Fruit fly (Drosophila melanogaster) whole organism, adult: ENCODE data around the gene Paics.

Experiments
- CG11617 ChIP-seq: fragments of 200-800 bp; sonication (Bioruptor generic); optimal IDR thresholded peaks from 2 replicates; lab custom pipeline; 2017; ENCODE audit warnings: mild to moderate bottlenecking, missing biosample characterization, missing genetic modification reagents, missing genetic modification characterization
- CG12768 ChIP-seq: fragments of 200-800 bp; sonication (Bioruptor generic); optimal IDR thresholded peaks from 2 replicates; lab custom pipeline; 2017; ENCODE audit warnings: missing biosample characterization, missing genetic modification characterization, mild to moderate bottlenecking, moderate library complexity, missing genetic modification reagents
- CG14711 ChIP-seq: fragments of 200-800 bp; sonication (Bioruptor generic); optimal IDR thresholded peaks from 2 replicates; lab custom pipeline; 2018; ENCODE audit warnings: missing biosample characterization, mild to moderate bottlenecking, missing genetic modification characterization, moderate library complexity
- CG1620 ChIP-seq: fragments of 200-800 bp; sonication (Bioruptor generic); optimal IDR thresholded peaks from 2 replicates; lab custom pipeline; 2016; ENCODE audit warnings: missing biosample characterization, missing genetic modification characterization
- CG33017 ChIP-seq: fragments of 200-800 bp; sonication (Bioruptor generic); optimal IDR thresholded peaks from 2 replicates; lab custom pipeline; 2018; ENCODE audit warnings: missing biosample characterization, mild to moderate bottlenecking, missing genetic modification characterization, moderate library complexity
- CG5204 ChIP-seq: fragments of 200-800 bp; sonication (Bioruptor generic); optimal IDR thresholded peaks from 2 replicates; lab custom pipeline; 2016; ENCODE audit warnings: missing biosample characterization, missing genetic modification characterization
- CG7045 ChIP-seq: fragments of 200-800 bp; sonication (Bioruptor generic); optimal IDR thresholded peaks from 2 replicates; lab custom pipeline; 2017; ENCODE audit warnings: missing biosample characterization, mild to moderate bottlenecking, missing genetic modification characterization
- CG7101 ChIP-seq: fragments of 200-800 bp; sonication (Bioruptor generic); optimal IDR thresholded peaks from 2 replicates; lab custom pipeline; 2018; ENCODE audit warnings: missing biosample characterization, mild to moderate bottlenecking, missing genetic modification characterization, moderate library complexity
- Clk ChIP-seq: fragments of 200-800 bp; sonication (Bioruptor generic); optimal IDR thresholded peaks from 2 replicates; lab custom pipeline; 2017; ENCODE audit warnings: missing biosample characterization, missing genetic modification characterization
- Crg-1 ChIP-seq: fragments of 200-800 bp; sonication (Bioruptor generic); optimal IDR thresholded peaks from 2 replicates; lab custom pipeline; 2016; ENCODE audit warnings: missing biosample characterization, missing genetic modification characterization
- Hr96 ChIP-seq: fragments of 200-800 bp; sonication (Bioruptor generic); optimal IDR thresholded peaks from 2 replicates; lab custom pipeline; 2016; ENCODE audit warnings: missing biosample characterization, missing genetic modification characterization
- Mnt ChIP-seq: fragments of 200-800 bp; sonication (Bioruptor generic); optimal IDR thresholded peaks from 2 replicates; lab custom pipeline; 2016; ENCODE audit warnings: missing biosample characterization, mild to moderate bottlenecking, missing genetic modification characterization
- bab1 ChIP-seq: fragments of 200-800 bp; sonication (Bioruptor generic); optimal IDR thresholded peaks from 3 replicates; lab custom pipeline; 2019; ENCODE audit warnings: missing biosample characterization, mild to moderate bottlenecking, missing genetic modification characterization, moderate library complexity
- cic ChIP-seq: fragments of 200-800 bp; sonication (Bioruptor generic); optimal IDR thresholded peaks from 2 replicates; lab custom pipeline; 2017; ENCODE audit warnings: missing biosample characterization, mild to moderate bottlenecking, missing genetic modification characterization, moderate library complexity
- cnc ChIP-seq, 2 experiments: fragments of >200 bp; optimal IDR thresholded peaks; 2 replicates each; lab custom pipeline; 2017
- kay ChIP-seq: fragments of 200-800 bp; sonication (Bioruptor generic); peaks from one replicate; lab custom pipeline; 2016; ENCODE audit warnings: missing biosample characterization, missing genetic modification characterization, borderline replicate concordance
- ovo ChIP-seq: fragments of 200-800 bp; sonication (Bioruptor generic); optimal IDR thresholded peaks from 2 replicates; lab custom pipeline; 2016; ENCODE audit warnings: missing biosample characterization, missing genetic modification characterization
- pad ChIP-seq: fragments of 200-800 bp; sonication (Bioruptor generic); optimal IDR thresholded peaks from 3 replicates; lab custom pipeline; 2017; ENCODE audit warnings: missing biosample characterization, missing genetic modification characterization, mild to moderate bottlenecking, moderate library complexity, missing genetic modification reagents
- tj ChIP-seq: fragments of 200-800 bp; sonication (Bioruptor generic); optimal IDR thresholded peaks from 3 replicates; lab custom pipeline; 2017; ENCODE audit warnings: missing biosample characterization, mild to moderate bottlenecking, missing genetic modification characterization, moderate library complexity
- toe ChIP-seq: fragments of 200-800 bp; sonication (Bioruptor generic); optimal IDR thresholded peaks from 2 replicates; lab custom pipeline; 2016; ENCODE audit warnings: missing biosample characterization, missing genetic modification characterization

Gene Paics

DNA sequence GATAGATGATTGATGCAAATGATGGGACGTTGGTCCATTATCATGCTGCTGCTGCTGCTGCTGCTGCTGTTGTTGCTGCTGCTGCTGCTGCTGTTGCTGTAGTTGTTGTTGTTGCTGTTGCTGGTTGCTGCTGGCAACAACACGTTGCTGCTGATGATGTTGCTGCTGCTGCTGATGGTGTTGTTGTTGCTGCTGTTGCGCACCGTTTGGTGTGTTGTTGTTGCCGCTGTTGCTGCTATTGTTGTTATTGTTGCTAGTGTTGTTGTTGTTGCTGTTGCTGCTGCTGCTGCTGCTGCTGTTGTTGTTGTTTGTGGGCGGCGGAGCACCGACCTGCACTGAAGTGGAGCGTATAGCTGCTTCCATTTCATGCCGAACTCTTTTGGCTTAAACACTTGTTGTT is 29.3 kb downstream of the Paics start:
- no peak for TF ChIP-seq CG14711 (tag; lab: Kevin White, UChicago)
- no peak for TF ChIP-seq Hr96
- no peak for TF ChIP-seq CG11617 (GFP tag; lab: Kevin White, UChicago)
- no peak for TF ChIP-seq bab1
- TF ChIP-seq tj (GFP tag; lab: Kevin White, UChicago): no peak
- no peak for TF ChIP-seq Crg-1
- TF ChIP-seq CG7101 (tag; lab: Kevin White, UChicago): no peak
- TF ChIP-seq kay (GFP tag; lab: Kevin White, UChicago): no peak
- no peak for TF ChIP-seq CG1620 (GFP tag; lab: Kevin White, UChicago)

DNA sequence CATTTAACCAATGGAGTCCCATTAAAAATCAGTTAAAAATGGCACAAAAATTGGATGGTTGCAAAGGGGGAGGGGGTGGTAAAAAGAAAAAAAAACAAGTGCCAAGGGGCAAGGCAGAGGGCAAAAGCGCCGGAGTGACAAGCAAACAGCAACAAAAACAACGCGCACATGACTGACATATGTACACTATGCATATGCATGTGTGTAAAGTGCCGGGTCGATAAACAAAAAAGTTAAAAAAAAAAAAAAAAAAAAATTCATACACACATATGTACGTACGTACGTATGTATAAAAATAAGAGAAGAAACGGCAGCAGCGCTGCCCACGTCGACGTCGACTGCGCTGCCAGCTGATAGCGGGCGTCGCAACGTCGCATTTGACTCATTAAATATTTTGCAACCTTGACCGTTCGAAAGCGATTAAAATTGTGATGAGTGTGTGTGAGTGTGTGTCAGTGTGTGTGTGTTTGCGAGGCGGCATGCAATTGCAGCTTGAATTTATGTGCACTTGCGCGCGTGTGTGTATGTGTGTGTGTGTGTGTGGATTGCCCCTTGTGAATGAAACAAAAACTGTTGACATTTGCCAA is 32.7 kb downstream of the Paics start:
- TF ChIP-seq pad (GFP tag; lab: Kevin White, UChicago): peak; percentile 4
- no peak for TF ChIP-seq ovo (GFP tag; lab: Kevin White, UChicago)
- no peak for TF ChIP-seq CG1620 (GFP tag; lab: Kevin White, UChicago)
- peak; percentile 60 for TF ChIP-seq cic
- TF ChIP-seq kay (GFP tag; lab: Kevin White, UChicago): peak; percentile 65
- peak; percentile 57 for TF ChIP-seq tj (GFP tag; lab: Kevin White, UChicago)
- TF ChIP-seq toe: no peak
- no peak for TF ChIP-seq cnc (optimal IDR thresholded peaks at IDR 0.05; lab: Kevin White, UChicago)

DNA sequence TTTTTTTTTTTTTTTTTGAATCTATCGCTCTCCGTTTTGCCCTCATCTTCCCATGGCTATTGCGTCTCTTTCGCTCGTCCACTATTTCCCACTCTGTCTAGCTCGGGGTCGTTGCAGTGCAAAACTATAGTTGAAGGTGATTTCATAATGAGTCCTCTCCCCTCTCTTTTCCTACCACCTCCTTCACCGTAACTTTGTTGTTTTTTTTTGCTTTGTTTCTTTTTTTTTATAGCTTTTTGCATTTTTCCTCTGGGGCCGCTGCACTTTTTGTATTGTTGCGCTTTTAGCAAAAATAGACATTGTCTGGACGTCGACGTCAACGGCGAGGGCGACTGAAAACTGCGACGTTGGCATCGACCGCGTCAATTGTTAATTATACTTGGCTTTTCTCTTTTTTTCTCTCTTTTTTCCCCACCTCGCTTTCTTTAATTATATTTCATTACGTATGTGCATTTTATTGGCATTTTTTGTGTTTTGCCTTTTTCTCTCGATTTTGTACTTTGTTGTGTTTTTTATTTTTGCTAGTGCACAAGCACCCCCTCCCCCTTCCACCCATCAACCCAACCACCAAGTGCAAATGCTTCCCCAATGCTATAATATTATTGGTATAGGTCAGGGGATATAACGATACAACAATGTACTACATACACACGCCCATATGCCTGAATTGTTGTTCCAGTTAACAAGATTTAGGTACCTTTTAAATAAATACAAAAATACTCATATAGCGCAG is 35.1 kb downstream of the Paics start:
- TF ChIP-seq CG33017 (tag; lab: Kevin White, UChicago): peak; percentile 52
- peak; percentile 65 for TF ChIP-seq CG11617 (GFP tag; lab: Kevin White, UChicago)
- no peak for TF ChIP-seq CG14711 (tag; lab: Kevin White, UChicago)
- no peak for TF ChIP-seq Hr96
- peak; percentile 48 for TF ChIP-seq Crg-1
- TF ChIP-seq CG5204: no peak
- peak; percentile 75 for TF ChIP-seq CG12768 (GFP tag; lab: Kevin White, UChicago)
- TF ChIP-seq CG7101 (tag; lab: Kevin White, UChicago): peak; percentile 22
- TF ChIP-seq ovo (GFP tag; lab: Kevin White, UChicago): peak; percentile 67
- TF ChIP-seq cic: peak; percentile 88
- peak; percentile 45 for TF ChIP-seq Mnt (GFP tag; lab: Kevin White, UChicago)
- peak; percentile 1 for TF ChIP-seq CG1620 (GFP tag; lab: Kevin White, UChicago)
- peak; percentile 65 for TF ChIP-seq CG7045 (GFP tag; lab: Kevin White, UChicago)
- TF ChIP-seq pad (GFP tag; lab: Kevin White, UChicago): peak; percentile 41
- TF ChIP-seq kay (GFP tag; lab: Kevin White, UChicago): peak; percentile 97
- TF ChIP-seq toe: peak; percentile 48
- no peak for TF ChIP-seq cnc (optimal IDR thresholded peaks at IDR 0.05; lab: Kevin White, UChicago)
- TF ChIP-seq Clk: no peak
- peak; percentile 97 for TF ChIP-seq tj (GFP tag; lab: Kevin White, UChicago)
- TF ChIP-seq bab1: no peak

DNA sequence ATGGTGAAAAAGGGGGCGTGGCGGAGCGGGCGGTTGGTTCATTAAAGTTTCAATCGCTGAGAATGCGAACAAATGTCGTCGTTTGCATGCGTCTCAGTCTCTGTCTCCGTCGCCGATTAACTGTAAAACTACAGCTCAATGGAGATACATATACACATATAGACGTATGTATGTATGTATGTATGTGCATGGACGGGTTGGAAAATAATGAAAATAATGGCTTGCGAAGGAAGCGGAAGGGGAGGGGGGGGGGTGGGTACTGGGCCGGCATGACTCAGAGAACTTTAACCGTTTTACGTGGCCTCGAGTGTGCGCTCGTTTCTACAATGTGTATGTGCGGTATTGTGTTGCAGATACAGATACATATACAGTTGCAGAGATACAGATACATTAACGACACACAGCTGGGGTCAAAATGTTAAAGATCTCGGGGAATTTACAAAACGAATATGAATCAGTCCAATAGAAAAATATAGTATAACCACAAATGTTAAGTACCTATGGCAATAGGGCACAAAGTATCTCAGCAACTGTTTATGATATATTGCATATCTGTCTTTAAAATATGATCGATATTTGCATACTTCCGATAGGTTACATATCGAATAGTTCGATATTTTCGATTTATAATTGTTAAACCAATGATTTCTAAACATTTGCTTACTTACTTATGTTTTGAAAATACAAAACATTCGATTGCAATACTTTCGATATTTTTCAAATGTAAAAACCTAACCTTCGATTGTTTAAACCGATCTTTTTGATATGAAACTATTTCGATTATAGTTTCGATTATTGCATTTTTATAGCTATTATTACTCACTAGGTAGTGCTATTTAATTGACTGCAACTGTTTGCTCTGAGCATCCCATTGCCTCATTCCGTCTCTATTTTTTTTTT is 35.9 kb downstream of the Paics start:
- TF ChIP-seq Hr96 (no peak), Clk (no peak), CG1620 (GFP tag; lab: Kevin White, UChicago) (no peak), toe (no peak), CG33017 (tag; lab: Kevin White, UChicago) (peak; percentile 14), CG7045 (GFP tag; lab: Kevin White, UChicago) (no peak), CG14711 (tag; lab: Kevin White, UChicago) (no peak), Crg-1 (no peak), cic (peak; percentile 87), ovo (GFP tag; lab: Kevin White, UChicago) (peak; percentile 81), CG11617 (GFP tag; lab: Kevin White, UChicago) (no peak), pad (GFP tag; lab: Kevin White, UChicago) (no peak), cnc (optimal IDR thresholded peaks at IDR 0.05; lab: Kevin White, UChicago) (no peak), bab1 (no peak), CG12768 (GFP tag; lab: Kevin White, UChicago) (peak; percentile 22), kay (GFP tag; lab: Kevin White, UChicago) (peak; percentile 85), CG7101 (tag; lab: Kevin White, UChicago) (peak; percentile 6), CG5204 (peak; percentile 6), tj (GFP tag; lab: Kevin White, UChicago) (peak; percentile 84), Mnt (GFP tag; lab: Kevin White, UChicago) (peak; percentile 12)

DNA sequence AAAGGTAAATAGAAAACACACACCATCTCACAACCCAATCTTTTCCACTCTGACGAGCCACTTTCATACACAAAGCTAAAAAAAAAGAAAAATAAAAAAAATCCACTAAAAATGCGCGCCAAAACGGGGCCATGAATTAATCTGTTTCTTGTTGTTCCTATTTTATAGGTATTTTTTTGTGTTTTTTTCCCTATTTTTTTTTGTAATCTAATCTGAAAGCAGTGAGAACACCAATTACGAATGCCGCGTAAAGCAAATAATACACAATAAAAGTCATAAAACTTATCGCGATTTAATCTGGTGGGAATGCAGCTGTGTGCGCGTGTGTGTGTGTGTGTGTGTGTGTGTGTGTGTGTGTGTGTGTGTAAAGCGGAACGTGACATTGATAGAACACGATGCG is 37.1 kb downstream of the Paics start:
- TF ChIP-seq cic: peak; percentile 96
- no peak for TF ChIP-seq pad (GFP tag; lab: Kevin White, UChicago)
- peak; percentile 51 for TF ChIP-seq ovo (GFP tag; lab: Kevin White, UChicago)
- no peak for TF ChIP-seq cnc (optimal IDR thresholded peaks at IDR 0.05; lab: Kevin White, UChicago)
- TF ChIP-seq CG33017 (tag; lab: Kevin White, UChicago): peak; percentile 5
- no peak for TF ChIP-seq bab1
- peak; percentile 30 for TF ChIP-seq CG7045 (GFP tag; lab: Kevin White, UChicago)
- TF ChIP-seq kay (GFP tag; lab: Kevin White, UChicago): peak; percentile 81
- TF ChIP-seq tj (GFP tag; lab: Kevin White, UChicago): no peak
- peak; percentile 50 for TF ChIP-seq CG7101 (tag; lab: Kevin White, UChicago)
- peak; percentile 74 for TF ChIP-seq CG12768 (GFP tag; lab: Kevin White, UChicago)
- peak; percentile 63 for TF ChIP-seq Mnt (GFP tag; lab: Kevin White, UChicago)
- peak; percentile 58 for TF ChIP-seq CG11617 (GFP tag; lab: Kevin White, UChicago)
- TF ChIP-seq Clk: peak; percentile 2
- peak; percentile 61 for TF ChIP-seq Hr96
